Fruit fly (Drosophila melanogaster): Measurements from ENCODE around the gene Inx5.

Inx5 gene

dm6 chrX:19187624-19188085, 17.0 kb upstream of the Inx5 start, which contains the start of gene Mec2 (continued):
- peak; percentile 86 for TF ChIP-seq esn (GFP tag; optimal IDR thresholded peaks at IDR 0.05)
- TF ChIP-seq CG8632 (GFP tag; optimal IDR thresholded peaks at IDR 0.05) = peak; percentile 72
- peak; percentile 74 for TF ChIP-seq eg (GFP tag; IDR thresholded peaks at IDR 0.05)
- TF ChIP-seq CG3919 (GFP tag; optimal IDR thresholded peaks at IDR 0.05) = peak; percentile 66
- peak; percentile 65 for TF ChIP-seq CG15336 (GFP tag; IDR thresholded peaks at IDR 0.05)
- TF ChIP-seq Eip75B (GFP tag; optimal IDR thresholded peaks at IDR 0.05) = peak; percentile 77
- TF ChIP-seq CG7368 (GFP tag; optimal IDR thresholded peaks at IDR 0.05) = peak; percentile 58
- TF ChIP-seq pdm3 (GFP tag; optimal IDR thresholded peaks at IDR 0.05) = peak; percentile 85
- peak; percentile 72 for TF ChIP-seq topi (GFP tag; optimal IDR thresholded peaks at IDR 0.05)
- TF ChIP-seq Hr39 (GFP tag; optimal IDR thresholded peaks at IDR 0.05) = peak; percentile 85
- peak; percentile 72 for TF ChIP-seq CG10631 (GFP tag; optimal IDR thresholded peaks at IDR 0.05)
- TF ChIP-seq CG9139 (GFP tag; optimal IDR thresholded peaks at IDR 0.05) = peak; percentile 15
- peak; percentile 87 for TF ChIP-seq Sox14 (GFP tag; optimal IDR thresholded peaks at IDR 0.05)
- peak; percentile 62 for TF ChIP-seq achi (GFP tag; optimal IDR thresholded peaks at IDR 0.05)
- TF ChIP-seq acj6 (GFP tag; optimal IDR thresholded peaks at IDR 0.05) = peak; percentile 78
- TF ChIP-seq CG4318 (GFP tag; optimal IDR thresholded peaks at IDR 0.05) = peak; percentile 23
- TF ChIP-seq Lpt (GFP tag; optimal IDR thresholded peaks at IDR 0.05) = peak; percentile 57
- TF ChIP-seq Sox15 (GFP tag; optimal IDR thresholded peaks at IDR 0.05) = peak; percentile 64
- no peak for TF ChIP-seq fkh (GFP tag; optimal IDR thresholded peaks at IDR 0.05)
- TF ChIP-seq svp (GFP tag) = peak; percentile 99
- TF ChIP-seq cyc (GFP tag; optimal IDR thresholded peaks at IDR 0.05) = peak; percentile 72

DNA sequence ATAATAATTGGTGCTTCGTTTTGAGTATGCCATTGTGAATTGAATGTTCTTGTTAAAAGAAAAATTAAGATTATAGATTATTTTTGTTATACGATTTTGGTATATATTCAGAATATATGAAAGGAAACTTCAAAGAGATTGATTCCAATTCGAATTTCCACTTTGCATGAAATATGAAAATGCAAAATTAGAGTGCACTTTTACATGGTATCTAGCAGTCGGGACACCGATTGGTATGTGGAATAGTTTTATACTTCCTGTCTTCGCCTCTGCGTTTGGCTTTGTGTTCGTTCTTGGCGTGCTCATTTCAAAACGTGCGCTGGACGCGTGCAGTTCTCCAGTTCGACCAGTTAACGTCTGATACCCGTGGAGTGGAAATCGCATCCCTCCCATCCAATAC, 12.4 kb upstream of the Inx5 start, which contains the start of gene CG33253:
TSS of gene CG33253 (plus strand) at position 301 of the 400 bp plus-strand sequence.
- TF ChIP-seq CG8632 (GFP tag; optimal IDR thresholded peaks at IDR 0.05) (no peak), Sox14 (GFP tag; optimal IDR thresholded peaks at IDR 0.05) (no peak), Gug (GFP tag; IDR thresholded peaks at IDR 0.05) (no peak), Hr39 (GFP tag; optimal IDR thresholded peaks at IDR 0.05) (no peak), fkh (GFP tag; optimal IDR thresholded peaks at IDR 0.05) (no peak)

DNA sequence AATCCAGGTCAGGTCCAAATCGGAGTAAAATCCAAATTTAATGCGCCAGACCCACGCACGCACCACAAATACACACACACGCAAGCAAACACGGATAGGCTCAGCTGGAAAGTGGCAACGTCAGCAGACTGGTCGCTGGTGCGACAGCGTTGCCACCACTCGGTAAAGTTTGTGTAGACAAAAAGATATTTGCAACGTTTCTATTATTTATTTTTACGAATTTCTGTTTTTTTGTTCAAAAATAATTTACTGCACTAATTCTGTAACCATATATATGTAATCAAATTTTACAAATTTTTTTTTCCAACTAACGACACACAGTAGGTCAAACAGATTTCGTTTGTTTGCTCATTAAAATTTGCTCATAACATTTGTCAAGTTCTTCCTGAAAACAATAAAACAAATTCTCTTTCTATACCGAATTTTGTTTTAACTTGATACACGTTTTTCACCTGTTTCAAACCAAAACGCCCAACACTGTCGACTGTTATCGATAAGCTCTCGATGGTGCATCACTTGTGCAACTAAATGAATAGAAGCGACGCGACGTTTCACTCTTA, 9.1 kb upstream of the Inx5 start, which contains the start of the genes CG7556 and CG7453:
TSS of gene CG7556 (minus strand) at position 135 of the 560 bp plus-strand sequence.
TSS of gene CG7453 (plus strand) at position 478 of the 560 bp plus-strand sequence.
- TF ChIP-seq esn (GFP tag; optimal IDR thresholded peaks at IDR 0.05) = peak; percentile 84
- TF ChIP-seq CG11294 (GFP tag; IDR thresholded peaks at IDR 0.05) = peak; percentile 24; the same call in 1 of the 2 replicates
- TF ChIP-seq Eip75B (GFP tag; optimal IDR thresholded peaks at IDR 0.05) = peak; percentile 76
- TF ChIP-seq CG16779 (tag; optimal IDR thresholded peaks at IDR 0.05) = no peak
- peak; percentile 79 for TF ChIP-seq achi (GFP tag; optimal IDR thresholded peaks at IDR 0.05)
- peak; percentile 64 for TF ChIP-seq CG8632 (GFP tag; optimal IDR thresholded peaks at IDR 0.05)
- peak; percentile 80 for TF ChIP-seq CG32006 (GFP tag; optimal IDR thresholded peaks at IDR 0.05)
- TF ChIP-seq Ets96B (tag; optimal IDR thresholded peaks at IDR 0.05) = peak; percentile 54
- TF ChIP-seq Hr38 (GFP tag; optimal IDR thresholded peaks at IDR 0.05) = no peak
- peak; percentile 80 for TF ChIP-seq Sox14 (GFP tag; optimal IDR thresholded peaks at IDR 0.05)
- TF ChIP-seq topi (GFP tag; optimal IDR thresholded peaks at IDR 0.05) = peak; percentile 81
- peak; percentile 61 for TF ChIP-seq CG10669 (GFP tag; optimal IDR thresholded peaks at IDR 0.05)
- peak; percentile 56; the same call in 1 of the 2 replicates for TF ChIP-seq Gug (GFP tag; IDR thresholded peaks at IDR 0.05)
- peak; percentile 81 for TF ChIP-seq CG10631 (GFP tag; optimal IDR thresholded peaks at IDR 0.05)
- peak; percentile 84 for TF ChIP-seq Met (GFP tag; optimal IDR thresholded peaks at IDR 0.05)
- peak; percentile 66 for TF ChIP-seq CG3032 (tag; optimal IDR thresholded peaks at IDR 0.05)
- TF ChIP-seq CG11762 (GFP tag; optimal IDR thresholded peaks at IDR 0.05; ENCODE audit: insufficient read depth) = peak; percentile 40
- TF ChIP-seq Hr4 (GFP tag; optimal IDR thresholded peaks at IDR 0.05) = peak; percentile 80
- peak; percentile 62 for TF ChIP-seq Sox15 (GFP tag; optimal IDR thresholded peaks at IDR 0.05)
- peak; percentile 57; the same call in 2 of the 3 replicates for TF ChIP-seq CG6163 (GFP tag; IDR thresholded peaks at IDR 0.05)
- peak; percentile 45 for TF ChIP-seq dsx (GFP tag; optimal IDR thresholded peaks at IDR 0.05; ENCODE audit: poor library complexity, severe bottlenecking)
- TF ChIP-seq fkh (GFP tag; optimal IDR thresholded peaks at IDR 0.05) = no peak
- peak in 1 of 2 experiments; percentile 54 for TF ChIP-seq ss (GFP tag; optimal IDR thresholded peaks at IDR 0.05)
- TF ChIP-seq CG6792 (GFP tag; optimal IDR thresholded peaks at IDR 0.05) = peak; percentile 68
- peak; percentile 47; the same call in 1 of the 2 replicates for TF ChIP-seq CG15336 (GFP tag; IDR thresholded peaks at IDR 0.05)
- peak; percentile 81 for TF ChIP-seq Smox (GFP tag; optimal IDR thresholded peaks at IDR 0.05)
- peak; percentile 65 for TF ChIP-seq net (GFP tag; optimal IDR thresholded peaks at IDR 0.05)
- peak; percentile 56 to 73 for TF ChIP-seq salr (GFP tag; optimal IDR thresholded peaks at IDR 0.05)
- peak; percentile 76 for TF ChIP-seq cyc (GFP tag; optimal IDR thresholded peaks at IDR 0.05)
- TF ChIP-seq dac (GFP tag; optimal IDR thresholded peaks at IDR 0.05) = peak; percentile 63
- TF ChIP-seq Eip78C (GFP tag) = peak; percentile 83
- TF ChIP-seq Hr39 (GFP tag; optimal IDR thresholded peaks at IDR 0.05) = peak; percentile 85
- no peak; the same call in 2 of the 3 replicates for TF ChIP-seq eg (GFP tag; IDR thresholded peaks at IDR 0.05)
- no peak for TF ChIP-seq CG9139 (GFP tag; optimal IDR thresholded peaks at IDR 0.05)
- peak; percentile 53; the same call in 2 of the 3 replicates for TF ChIP-seq CG8119 (GFP tag; IDR thresholded peaks at IDR 0.05)
- TF ChIP-seq CG1621 (tag; optimal IDR thresholded peaks at IDR 0.05) = peak; percentile 24
- peak; percentile 67 for TF ChIP-seq CG34406 (GFP tag; optimal IDR thresholded peaks at IDR 0.05)
